Worm (Caenorhabditis elegans) whole organism, L4/young adult: ENCODE measurements around the gene C04E6.12.

Experiments
- W03F9.2 ChIP-seq: fragments of 150-350 bp; optimal IDR thresholded peaks from 2 replicates; lab custom pipeline; 2014; ENCODE audit warnings: missing biosample characterization, missing genetic modification characterization
- dao-5 ChIP-seq: sonication (generic microtip); optimal IDR thresholded peaks from 2 replicates; lab custom pipeline; 2016; ENCODE audit warnings: missing genotype, missing genetic modification characterization, moderate library complexity, missing compliant biosample characterization
- him-1 ChIP-seq: sonication (generic microtip); optimal IDR thresholded peaks from 2 replicates; lab custom pipeline; 2016; ENCODE audit warnings: missing genotype, missing genetic modification reagents, missing genetic modification characterization, missing compliant biosample characterization

ce11 chrV:5961516-5961915 lies 41.7 kb upstream of the C04E6.12 start, which contains the start of gene mcp-1:
- no peak for TF ChIP-seq him-1 (tag; lab: Kevin White, UChicago)
- no peak for TF ChIP-seq dao-5 (tag; lab: Kevin White, UChicago)
- TF ChIP-seq W03F9.2, result no peak
